In the genomic region with DNA sequence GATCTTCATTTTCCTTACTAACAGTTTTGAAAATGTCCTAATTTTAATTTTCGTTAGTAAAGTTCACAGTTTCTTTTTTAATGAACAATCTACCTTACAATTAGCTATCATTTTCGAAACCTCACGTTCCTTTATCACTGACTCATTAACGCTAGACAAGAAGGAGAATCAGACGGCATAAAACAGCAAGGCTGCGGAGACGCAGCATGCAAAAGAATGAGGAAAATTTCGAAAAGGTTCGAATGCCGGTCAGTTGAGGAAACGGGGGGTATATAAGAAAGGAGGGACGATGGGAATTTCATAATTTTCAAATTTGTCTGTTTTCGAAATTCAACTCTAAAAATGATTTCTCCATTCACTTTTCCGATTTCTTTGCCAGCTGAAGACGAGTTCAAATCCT, we compare ENCODE assay signal across 7 worm cellular contexts.
A peak's percentile ranks its signal among the peaks of the same experiment; 100 is the strongest.
TF ChIP-seq lines count a peak whose summit lies in the region.

A gene (plus strand): TSS at position 343 of the 400 bp plus-strand sequence.

TF ChIP-seq in whole organism, L1 larva, 84 proteins besides CTCF, POLR2A, EP300 and RAD21:
- TF ChIP-seq rnt-1 (tag; optimal IDR thresholded peaks at IDR 0.05; lab: Kevin White, UChicago) (peak; percentile 27), elt-3 (tag; optimal IDR thresholded peaks at IDR 0.05; lab: Kevin White, UChicago) (peak in 1 of 6 experiments; percentile 9), elt-2 (tag; optimal IDR thresholded peaks at IDR 0.05; lab: Kevin White, UChicago) (peak; percentile 41), mep-1 (tag; optimal IDR thresholded peaks at IDR 0.05; lab: Kevin White, UChicago) (no peak), nhr-84 (tag; optimal IDR thresholded peaks at IDR 0.05; lab: Kevin White, UChicago) (no peak), lin-13 (GFP tag; optimal IDR thresholded peaks at IDR 0.05; lab: Kevin White, UChicago) (no peak), efl-1 (optimal IDR thresholded peaks at IDR 0.05; lab: Kevin White, UChicago) (peak; percentile 20 to 29), efl-1 (GFP tag; optimal IDR thresholded peaks at IDR 0.05 in 1 of 2; lab: Kevin White, UChicago) (no peak), blmp-1 (tag; optimal IDR thresholded peaks at IDR 0.05; lab: Kevin White, UChicago) (no peak), lin-35 (GFP tag; optimal IDR thresholded peaks at IDR 0.05; lab: Kevin White, UChicago) (peak in 1 of 2 experiments; percentile 45), lin-14 (GFP tag; optimal IDR thresholded peaks at IDR 0.05; lab: Kevin White, UChicago) (peak; percentile 49)

TF ChIP-seq in whole organism, L2 larva, 48 proteins besides CTCF, POLR2A, EP300 and RAD21:
- no peak for TF ChIP-seq lsy-2 (tag; optimal IDR thresholded peaks at IDR 0.05; lab: Kevin White, UChicago)
- TF ChIP-seq gmeb-1 (tag; optimal IDR thresholded peaks at IDR 0.05; lab: Kevin White, UChicago), result peak; percentile 17
- TF ChIP-seq fos-1 (tag; optimal IDR thresholded peaks at IDR 0.05; lab: Kevin White, UChicago), result peak; percentile 95
- TF ChIP-seq lin-11 (tag; optimal IDR thresholded peaks at IDR 0.05; lab: Kevin White, UChicago), result no peak
- no peak for TF ChIP-seq sem-4 (tag; optimal IDR thresholded peaks at IDR 0.05; lab: Kevin White, UChicago)
- no peak for TF ChIP-seq peb-1 (tag; optimal IDR thresholded peaks at IDR 0.05; lab: Kevin White, UChicago)
- peak; percentile 84 for TF ChIP-seq C34F6.9 (tag; optimal IDR thresholded peaks at IDR 0.05; lab: Kevin White, UChicago)
- no peak for TF ChIP-seq nhr-23 (tag; optimal IDR thresholded peaks at IDR 0.05; lab: Kevin White, UChicago)
- TF ChIP-seq unc-55 (GFP tag; optimal IDR thresholded peaks at IDR 0.05; lab: Kevin White, UChicago), result peak; percentile 53

TF ChIP-seq in whole organism, L3 larva, 47 proteins besides CTCF, POLR2A, EP300 and RAD21 (continues in another document):
- TF ChIP-seq nhr-76 (tag; optimal IDR thresholded peaks at IDR 0.05; lab: Kevin White, UChicago) (no peak), fkh-10 (GFP tag; optimal IDR thresholded peaks at IDR 0.05; lab: Kevin White, UChicago) (no peak), nfya-1 (tag; optimal IDR thresholded peaks at IDR 0.05; lab: Kevin White, UChicago; ENCODE audit: insufficient read depth) (peak; percentile 14), ZK546.5 (tag; optimal IDR thresholded peaks at IDR 0.05; lab: Kevin White, UChicago) (no peak), unc-62 (GFP tag; optimal IDR thresholded peaks at IDR 0.05; lab: Kevin White, UChicago) (no peak), pqm-1 (tag; optimal IDR thresholded peaks at IDR 0.05; lab: Kevin White, UChicago) (peak; percentile 56), eor-1 (tag; optimal IDR thresholded peaks at IDR 0.05; lab: Kevin White, UChicago) (no peak), sea-2 (GFP tag; optimal IDR thresholded peaks at IDR 0.05; lab: Kevin White, UChicago) (no peak), mml-1 (tag; optimal IDR thresholded peaks at IDR 0.05; lab: Kevin White, UChicago) (no peak), ceh-9 (tag; optimal IDR thresholded peaks at IDR 0.05; lab: Kevin White, UChicago) (no peak), R02D3.7 (tag; optimal IDR thresholded peaks at IDR 0.05; lab: Kevin White, UChicago) (no peak), elt-2 (tag; optimal IDR thresholded peaks at IDR 0.05; lab: Kevin White, UChicago) (peak; percentile 70), elt-1 (tag; optimal IDR thresholded peaks at IDR 0.05; lab: Kevin White, UChicago) (no peak), elt-3 (tag; optimal IDR thresholded peaks at IDR 0.05; lab: Kevin White, UChicago) (peak in 1 of 3 experiments; percentile 41)

TF ChIP-seq in whole organism, L4 larva, 104 proteins besides CTCF, POLR2A, EP300 and RAD21 (continues in another document):
- TF ChIP-seq mes-2 (tag; optimal IDR thresholded peaks at IDR 0.05; lab: Kevin White, UChicago; ENCODE audit: poor library complexity, severe bottlenecking) (peak; percentile 39), nhr-102 (tag; optimal IDR thresholded peaks at IDR 0.05; lab: Kevin White, UChicago) (no peak), nhr-25 (tag; optimal IDR thresholded peaks at IDR 0.05; lab: Kevin White, UChicago; ENCODE audit: borderline replicate concordance, insufficient read depth) (no peak), lin-38 (GFP tag; IDR thresholded peaks at IDR 0.05; lab: Robert Waterston, UW) (no peak), ztf-7 (tag; optimal IDR thresholded peaks at IDR 0.05; lab: Kevin White, UChicago) (no peak), nhr-6 (tag; optimal IDR thresholded peaks at IDR 0.05; lab: Kevin White, UChicago) (peak; percentile 14), hlh-30 (tag; optimal IDR thresholded peaks at IDR 0.05; lab: Kevin White, UChicago; ENCODE audit: insufficient read depth) (peak; percentile 38), dmd-6 (GFP tag; IDR thresholded peaks at IDR 0.05; lab: Robert Waterston, UW) (peak; percentile 58), pqm-1 (tag; optimal IDR thresholded peaks at IDR 0.05; lab: Kevin White, UChicago) (peak; percentile 26), zfp-3 (GFP tag; conservative IDR thresholded peaks at IDR 0.05; lab: Robert Waterston, UW) (no peak), dpl-1 (GFP tag; optimal IDR thresholded peaks at IDR 0.05; lab: Kevin White, UChicago) (no peak), sdz-12 (GFP tag; optimal IDR thresholded peaks at IDR 0.05; lab: Kevin White, UChicago) (no peak), madf-9 (GFP tag; conservative IDR thresholded peaks at IDR 0.05; lab: Robert Waterston, UW) (no peak)

TF ChIP-seq in whole organism, late embryonic, 69 proteins besides CTCF, POLR2A, EP300 and RAD21:
- TF ChIP-seq sdc-2 (tag; optimal IDR thresholded peaks at IDR 0.05; lab: Kevin White, UChicago) (no peak), ahr-1 (tag; optimal IDR thresholded peaks at IDR 0.05; lab: Kevin White, UChicago) (no peak), madf-2 (tag; optimal IDR thresholded peaks at IDR 0.05; lab: Kevin White, UChicago) (no peak), npax-4 (tag; optimal IDR thresholded peaks at IDR 0.05; lab: Kevin White, UChicago) (no peak), unc-42 (tag; optimal IDR thresholded peaks at IDR 0.05; lab: Kevin White, UChicago) (no peak), elt-2 (tag; optimal IDR thresholded peaks at IDR 0.05; lab: Kevin White, UChicago) (peak; percentile 12)

TF ChIP-seq in whole organism, mixed stage, embryonic, 35 proteins besides CTCF, POLR2A, EP300 and RAD21:
- TF ChIP-seq elt-3 (tag; optimal IDR thresholded peaks at IDR 0.05; lab: Kevin White, UChicago) (peak; percentile 61), pha-4 (tag; optimal IDR thresholded peaks at IDR 0.05; lab: Kevin White, UChicago) (no peak)

TF ChIP-seq in whole organism, young adult, 124 proteins besides CTCF, POLR2A, EP300 and RAD21:
- TF ChIP-seq attf-5 (GFP tag; optimal IDR thresholded peaks at IDR 0.05; lab: Kevin White, UChicago), result peak; percentile 55
- TF ChIP-seq let-526 (GFP tag; IDR thresholded peaks at IDR 0.05; lab: Robert Waterston, UW), result no peak
- no peak for TF ChIP-seq ceh-58 (GFP tag; IDR thresholded peaks at IDR 0.05; lab: Robert Waterston, UW)
- TF ChIP-seq cebp-1 (GFP tag; IDR thresholded peaks at IDR 0.05; lab: Robert Waterston, UW), result peak; percentile 72
- TF ChIP-seq cebp-1 (tag; optimal IDR thresholded peaks at IDR 0.05; lab: Kevin White, UChicago), result peak; percentile 90
- TF ChIP-seq dox-1 (GFP tag; IDR thresholded peaks at IDR 0.05; lab: Robert Waterston, UW), result 0 out of 2 replicates have a peak, but pooled peaks have one; percentile 28
- peak; percentile 48 for TF ChIP-seq nhr-80 (tag; optimal IDR thresholded peaks at IDR 0.05; lab: Kevin White, UChicago)
